Worm (Caenorhabditis elegans) whole organism, dauer: ENCODE measurements around the gene C12D5.4.

Experiments
- unc-62 ChIP-seq: sonication (generic microtip); optimal IDR thresholded peaks from 2 replicates; lab custom pipeline; 2017; ENCODE audit warnings: missing biosample characterization, missing genetic modification reagents, missing genetic modification characterization

The C12D5.4 gene

DNA sequence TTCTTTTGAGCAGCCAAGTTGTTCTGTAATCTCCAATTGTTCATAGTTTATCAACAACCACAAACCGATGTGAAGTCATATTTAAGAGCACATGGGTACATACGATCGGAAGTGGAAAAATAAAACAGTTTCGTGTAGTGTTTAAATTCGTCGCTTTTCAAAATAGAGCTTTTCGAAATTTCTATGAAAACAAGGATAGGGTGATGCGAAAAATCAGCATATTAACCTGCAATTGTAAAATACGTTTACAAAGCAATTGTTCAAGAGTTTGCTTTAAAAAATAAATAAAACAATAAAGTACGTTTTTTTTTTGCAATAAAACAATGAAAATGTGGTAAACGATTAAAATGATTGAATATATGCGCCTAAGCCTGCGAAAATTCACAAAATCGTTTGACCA is 49.6 kb downstream of the C12D5.4 start, which contains the start of gene ZK105.14:
ZK105.14 (minus strand) TSS at position 101 of the 400 bp plus-strand sequence.
- no peak for TF ChIP-seq unc-62 (GFP tag; lab: Kevin White, UChicago)
